Fruit fly (Drosophila melanogaster): Measurements from ENCODE around the gene CG7557.

Gene CG7557

DNA sequence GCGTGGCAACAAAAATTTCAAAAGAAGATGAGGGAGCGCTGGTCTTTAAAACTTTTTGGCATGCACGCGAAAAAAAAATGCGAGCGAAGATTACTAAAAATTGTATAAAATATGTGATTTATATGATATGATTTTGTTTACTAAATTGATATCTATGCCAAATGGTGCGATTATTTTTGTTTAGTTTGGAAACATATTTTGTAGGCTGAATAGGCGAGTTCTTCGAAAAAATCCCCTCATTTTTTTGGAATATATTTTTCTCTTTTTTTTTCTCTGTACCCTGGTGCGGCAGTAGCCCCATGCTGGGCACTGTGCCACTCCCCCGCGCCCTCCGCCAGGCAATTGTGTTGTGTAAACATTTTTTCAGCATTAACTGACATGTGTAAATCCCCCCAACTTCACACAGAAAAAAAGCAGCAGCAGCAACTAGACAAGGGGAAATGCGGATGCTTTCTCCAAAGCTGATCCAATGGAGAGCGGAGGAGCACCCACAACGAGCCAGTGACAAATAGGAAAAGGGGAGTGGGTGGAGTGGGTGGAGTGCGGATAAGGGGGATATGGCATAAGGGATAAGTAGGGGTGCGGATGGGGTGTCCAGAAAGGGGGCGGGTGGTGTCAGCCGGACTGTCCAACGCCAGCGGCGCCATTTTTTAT lies 41.1 kb downstream of the CG7557 start (continued):
- TF ChIP-seq CG6854 (GFP tag; optimal IDR thresholded peaks at IDR 0.05): no peak
- peak; percentile 12 for TF ChIP-seq CG10669 (GFP tag; optimal IDR thresholded peaks at IDR 0.05)
- TF ChIP-seq CG8319 (GFP tag; optimal IDR thresholded peaks at IDR 0.05): peak; percentile 11
- TF ChIP-seq CG31627 (GFP tag; optimal IDR thresholded peaks at IDR 0.05): peak; percentile 21
- TF ChIP-seq salr (GFP tag; optimal IDR thresholded peaks at IDR 0.05): peak in 1 of 2 experiments; percentile 14
- peak; percentile 34; the same call in 1 of the 3 replicates for TF ChIP-seq CG6163 (GFP tag; IDR thresholded peaks at IDR 0.05)
- TF ChIP-seq Sox15 (GFP tag; optimal IDR thresholded peaks at IDR 0.05): peak; percentile 10
- TF ChIP-seq pdm3 (GFP tag; optimal IDR thresholded peaks at IDR 0.05): peak; percentile 12
- peak; percentile 48 for TF ChIP-seq svp (GFP tag)
- no peak for TF ChIP-seq net (GFP tag; optimal IDR thresholded peaks at IDR 0.05)
- no peak for TF ChIP-seq fkh (GFP tag; optimal IDR thresholded peaks at IDR 0.05)
- peak; percentile 9 for TF ChIP-seq topi (GFP tag; optimal IDR thresholded peaks at IDR 0.05)
- no peak for TF ChIP-seq CG3032 (tag; optimal IDR thresholded peaks at IDR 0.05)
- TF ChIP-seq CG10631 (GFP tag; optimal IDR thresholded peaks at IDR 0.05): peak; percentile 4
- no peak for TF ChIP-seq CG7368 (GFP tag; optimal IDR thresholded peaks at IDR 0.05)
- no peak for TF ChIP-seq CG9139 (GFP tag; optimal IDR thresholded peaks at IDR 0.05)
- no peak for TF ChIP-seq Eip93F (GFP tag; optimal IDR thresholded peaks at IDR 0.05)
- no peak for TF ChIP-seq spab (GFP tag; optimal IDR thresholded peaks at IDR 0.05)
- TF ChIP-seq CG6276 (GFP tag; optimal IDR thresholded peaks at IDR 0.05): no peak
- TF ChIP-seq Met (GFP tag; optimal IDR thresholded peaks at IDR 0.05): peak; percentile 47
- TF ChIP-seq CG16779 (tag; optimal IDR thresholded peaks at IDR 0.05): no peak
- TF ChIP-seq vri (GFP tag; optimal IDR thresholded peaks at IDR 0.05): no peak
- peak; percentile 9 for TF ChIP-seq CG4318 (GFP tag; optimal IDR thresholded peaks at IDR 0.05)
- TF ChIP-seq CG8119 (GFP tag; IDR thresholded peaks at IDR 0.05): peak; percentile 28; the same call in 1 of the 3 replicates
- TF ChIP-seq dac (GFP tag; optimal IDR thresholded peaks at IDR 0.05): no peak
- TF ChIP-seq CG11294 (GFP tag; IDR thresholded peaks at IDR 0.05): no peak
- no peak for TF ChIP-seq Hr38 (GFP tag; optimal IDR thresholded peaks at IDR 0.05)
- TF ChIP-seq CG8632 (GFP tag; optimal IDR thresholded peaks at IDR 0.05): peak; percentile 22
- TF ChIP-seq CG11762 (GFP tag; optimal IDR thresholded peaks at IDR 0.05; ENCODE audit: insufficient read depth): no peak
- TF ChIP-seq Gug (GFP tag; IDR thresholded peaks at IDR 0.05): no peak
- no peak for TF ChIP-seq cyc (GFP tag; optimal IDR thresholded peaks at IDR 0.05)

dm6 chr3L:11487327-11487973 lies 42.5 kb downstream of the CG7557 start, which contains the start of gene chrb:
chrb (plus strand) TSS chr3L:11487550.
- TF ChIP-seq CG6808 (GFP tag; optimal IDR thresholded peaks at IDR 0.05) (peak; percentile 56), CG11762 (GFP tag; optimal IDR thresholded peaks at IDR 0.05; ENCODE audit: insufficient read depth) (no peak), CG11294 (GFP tag; IDR thresholded peaks at IDR 0.05) (no peak), fkh (GFP tag; optimal IDR thresholded peaks at IDR 0.05) (peak; percentile 49), fd85E (GFP tag; optimal IDR thresholded peaks at IDR 0.05) (peak; percentile 73), Lpt (GFP tag; optimal IDR thresholded peaks at IDR 0.05) (peak; percentile 58), CG10669 (GFP tag; optimal IDR thresholded peaks at IDR 0.05) (peak; percentile 3), Hr38 (GFP tag; optimal IDR thresholded peaks at IDR 0.05) (no peak), spab (GFP tag; optimal IDR thresholded peaks at IDR 0.05) (peak; percentile 43), CG16779 (tag; optimal IDR thresholded peaks at IDR 0.05) (peak; percentile 69), CG6163 (GFP tag; IDR thresholded peaks at IDR 0.05) (peak; percentile 68; the same call in 2 of the 3 replicates), CG31627 (GFP tag; optimal IDR thresholded peaks at IDR 0.05) (no peak), ss (GFP tag; optimal IDR thresholded peaks at IDR 0.05) (peak; percentile 76 to 79), CG6276 (GFP tag; optimal IDR thresholded peaks at IDR 0.05) (peak; percentile 41), Sox15 (GFP tag; optimal IDR thresholded peaks at IDR 0.05) (no peak), CG4318 (GFP tag; optimal IDR thresholded peaks at IDR 0.05) (no peak), topi (GFP tag; optimal IDR thresholded peaks at IDR 0.05) (peak; percentile 28), achi (GFP tag; optimal IDR thresholded peaks at IDR 0.05) (peak; percentile 26), eg (GFP tag; IDR thresholded peaks at IDR 0.05) (peak; percentile 78; the same call in 1 of the 3 replicates), Blimp-1 (GFP tag; optimal IDR thresholded peaks at IDR 0.05) (peak; percentile 0), CG9139 (GFP tag; optimal IDR thresholded peaks at IDR 0.05) (peak; percentile 65), CG15336 (GFP tag; IDR thresholded peaks at IDR 0.05) (peak; percentile 73), esn (GFP tag; optimal IDR thresholded peaks at IDR 0.05) (peak; percentile 53), Sox102F (GFP tag; optimal IDR thresholded peaks at IDR 0.05) (peak; percentile 55), Smox (GFP tag; optimal IDR thresholded peaks at IDR 0.05) (no peak), Eip75B (GFP tag; optimal IDR thresholded peaks at IDR 0.05) (peak; percentile 58), Met (GFP tag; optimal IDR thresholded peaks at IDR 0.05) (peak; percentile 14), Ets96B (tag; optimal IDR thresholded peaks at IDR 0.05) (peak; percentile 18), net (GFP tag; optimal IDR thresholded peaks at IDR 0.05) (peak; percentile 73), lz (GFP tag; optimal IDR thresholded peaks at IDR 0.05) (no peak), fd59A (GFP tag; optimal IDR thresholded peaks at IDR 0.05) (no peak)

Data from whole organism, prepupa.